Worm (Caenorhabditis elegans): ENCODE data around the gene sqv-7.

ce11 chrII:7056328-7056727 lies 43.8 kb upstream of the sqv-7 start:
- TF ChIP-seq him-1 (tag; optimal IDR thresholded peaks at IDR 0.05) = no peak
- no peak for TF ChIP-seq dao-5 (tag; optimal IDR thresholded peaks at IDR 0.05)
- TF ChIP-seq W03F9.2 (tag; optimal IDR thresholded peaks at IDR 0.05) = no peak
